Fruit fly (Drosophila melanogaster) whole organism, embryonic: ENCODE results near the gene Brms1.

ENCODE experiments used
- Antp ChIP-seq: fragments of 200-800 bp; sonication (Bioruptor generic); optimal IDR thresholded peaks from 3 replicates; lab custom pipeline; 2016; ENCODE audit warnings: missing biosample characterization, missing genetic modification characterization
- BEAF-32 ChIP-seq: fragments of 200-800 bp; sonication (Bioruptor generic); optimal IDR thresholded peaks from 3 replicates; lab custom pipeline; 2017; ENCODE audit warnings: missing biosample characterization, missing genetic modification characterization, mild to moderate bottlenecking, moderate library complexity, missing genetic modification reagents
- Bteb2 ChIP-seq: fragments of 200-800 bp; sonication (Bioruptor generic); optimal IDR thresholded peaks from 2 replicates; lab custom pipeline; 2016; ENCODE audit warnings: missing biosample characterization, missing genetic modification characterization
- CG1233 ChIP-seq: fragments of 200-800 bp; sonication (Bioruptor generic); optimal IDR thresholded peaks from 4 replicates; lab custom pipeline; 2018; ENCODE audit warnings: missing biosample characterization, mild to moderate bottlenecking, missing genetic modification characterization
- CG13287 ChIP-seq: fragments of 200-800 bp; sonication (Bioruptor generic); IDR thresholded peaks from 2 replicates; pipeline ENCODE4 v1.3.6; 2022; ENCODE audit warnings: missing biosample characterization, missing genetic modification characterization; ENCODE audit not compliant: partially characterized antibody
- CG13624 ChIP-seq: fragments of 200-800 bp; sonication (Bioruptor generic); optimal IDR thresholded peaks from 2 replicates; lab custom pipeline; 2016; ENCODE audit warnings: missing biosample characterization, missing genetic modification characterization
- CG13775 ChIP-seq: fragments of 200-800 bp; sonication (Bioruptor generic); optimal IDR thresholded peaks from 3 replicates; lab custom pipeline; 2017; ENCODE audit warnings: missing biosample characterization, mild to moderate bottlenecking, missing genetic modification characterization
- CG13894 ChIP-seq: fragments of 200-800 bp; sonication (Bioruptor generic); optimal IDR thresholded peaks from 3 replicates; lab custom pipeline; 2018; ENCODE audit warnings: missing biosample characterization, mild to moderate bottlenecking, missing genetic modification characterization, moderate library complexity
- CG17568 ChIP-seq: fragments of 200-800 bp; sonication (Bioruptor generic); optimal IDR thresholded peaks from 2 replicates; lab custom pipeline; 2018; ENCODE audit warnings: missing biosample characterization, mild to moderate bottlenecking, missing genetic modification characterization, moderate library complexity
- CG2116 ChIP-seq: fragments of 200-800 bp; sonication (Bioruptor generic); optimal IDR thresholded peaks from 3 replicates; lab custom pipeline; 2018; ENCODE audit warnings: missing biosample characterization, mild to moderate bottlenecking, missing genetic modification characterization
- CG30403 ChIP-seq: fragments of 200-800 bp; sonication (Bioruptor generic); optimal IDR thresholded peaks from 3 replicates; lab custom pipeline; 2016; ENCODE audit warnings: missing biosample characterization, missing genetic modification characterization
- CG5245 ChIP-seq: fragments of 200-800 bp; sonication (Bioruptor generic); optimal IDR thresholded peaks from 3 replicates; lab custom pipeline; 2016; ENCODE audit warnings: missing biosample characterization, missing genetic modification characterization
- CG6254 ChIP-seq: fragments of 200-800 bp; sonication (Bioruptor generic); optimal IDR thresholded peaks from 3 replicates; lab custom pipeline; 2017; ENCODE audit warnings: mild to moderate bottlenecking, missing biosample characterization, missing genetic modification reagents, missing genetic modification characterization
- CG6272 ChIP-seq: fragments of 200-800 bp; sonication (Bioruptor generic); IDR thresholded peaks from 2 replicates; pipeline ENCODE4 v1.3.6; 2022; ENCODE audit warnings: missing biosample characterization, missing genetic modification characterization
- CG7372 ChIP-seq: fragments of 200-800 bp; sonication (Bioruptor generic); IDR thresholded peaks from 2 replicates; pipeline ENCODE4 v1.3.6; 2022; ENCODE audit warnings: missing biosample characterization, missing genetic modification characterization
- CG7928 ChIP-seq: fragments of 200-800 bp; sonication (Bioruptor generic); optimal IDR thresholded peaks from 2 replicates; lab custom pipeline; 2017; ENCODE audit warnings: missing biosample characterization, mild to moderate bottlenecking, missing genetic modification characterization
- CG8281 ChIP-seq: fragments of 200-800 bp; sonication (Bioruptor generic); optimal IDR thresholded peaks from 2 replicates; lab custom pipeline; 2018; ENCODE audit warnings: missing biosample characterization, mild to moderate bottlenecking, missing genetic modification characterization, moderate library complexity
- Chrac-16 ChIP-seq: fragments of 200-800 bp; sonication (Bioruptor generic); optimal IDR thresholded peaks from 3 replicates; lab custom pipeline; 2016; ENCODE audit warnings: missing biosample characterization, missing genetic modification characterization
- Dll ChIP-seq: fragments of 200-800 bp; sonication (Bioruptor generic); IDR thresholded peaks from 4 replicates; pipeline ENCODE4 v1.3.6; 2022; ENCODE audit warnings: missing biosample characterization, missing genetic modification characterization; ENCODE audit not compliant: partially characterized antibody
- Gsc ChIP-seq: fragments of 200-800 bp; sonication (Bioruptor generic); IDR thresholded peaks from 2 replicates; pipeline ENCODE4 v1.3.6; 2022; ENCODE audit warnings: missing biosample characterization, missing genetic modification characterization
- Hsf ChIP-seq: fragments of 200-800 bp; sonication (Bioruptor generic); optimal IDR thresholded peaks from 3 replicates; lab custom pipeline; 2016; ENCODE audit warnings: missing biosample characterization, missing genetic modification characterization
- MTF-1 ChIP-seq: fragments of 200-800 bp; sonication (Bioruptor generic); optimal IDR thresholded peaks from 2 replicates; lab custom pipeline; 2018; ENCODE audit warnings: missing biosample characterization, mild to moderate bottlenecking, missing genetic modification characterization, borderline replicate concordance
- Neu2 ChIP-seq: fragments of 200-800 bp; sonication (Bioruptor generic); optimal IDR thresholded peaks from 3 replicates; lab custom pipeline; 2016; ENCODE audit warnings: missing biosample characterization, missing genetic modification characterization, borderline replicate concordance
- Oaz ChIP-seq: fragments of 200-800 bp; sonication (Bioruptor generic); IDR thresholded peaks from 2 replicates; pipeline ENCODE4 v1.3.6; 2022; ENCODE audit warnings: missing biosample characterization, missing genetic modification characterization
- Trl ChIP-seq, 3 experiments: fragments of >200 bp in 2 of 3; fragments of 200-800 bp in 1 of 3; sonication (Bioruptor generic) in 1 of 3; optimal IDR thresholded peaks; 2 replicates in 1 of 3; 3 replicates in 2 of 3; lab custom pipeline; 2016 to 2017; ENCODE audit warnings: missing biosample characterization in 1 of 3, missing genetic modification characterization in 1 of 3
- Vsx1 ChIP-seq: fragments of 200-800 bp; sonication (Bioruptor generic); optimal IDR thresholded peaks from 2 replicates; lab custom pipeline; 2017; ENCODE audit warnings: missing biosample characterization, mild to moderate bottlenecking, missing genetic modification characterization, missing genetic modification reagents
- ap ChIP-seq: fragments of 200-800 bp; sonication (Bioruptor generic); IDR thresholded peaks from 2 replicates; pipeline ENCODE4 v1.3.6; 2022; ENCODE audit warnings: missing biosample characterization, missing genetic modification characterization
- ara ChIP-seq: fragments of 200-800 bp; sonication (Bioruptor generic); IDR thresholded peaks from 2 replicates; pipeline ENCODE4 v1.3.6; 2022; ENCODE audit warnings: missing biosample characterization, missing genetic modification characterization
- caup ChIP-seq: fragments of 200-800 bp; sonication (Bioruptor generic); optimal IDR thresholded peaks from 3 replicates; lab custom pipeline; 2017; ENCODE audit warnings: missing biosample characterization, mild to moderate bottlenecking, missing genetic modification characterization, moderate library complexity; ENCODE audit not compliant: severe bottlenecking
- ems ChIP-seq: fragments of 200-800 bp; sonication (Bioruptor generic); optimal IDR thresholded peaks from 3 replicates; lab custom pipeline; 2016; ENCODE audit warnings: missing biosample characterization, missing genetic modification characterization
- ewg ChIP-seq: fragments of 200-800 bp; sonication (Bioruptor generic); optimal IDR thresholded peaks from 3 replicates; lab custom pipeline; 2017; ENCODE audit warnings: mild to moderate bottlenecking, missing biosample characterization, missing genetic modification reagents, missing genetic modification characterization
- eyg ChIP-seq: fragments of 200-800 bp; sonication (Bioruptor generic); optimal IDR thresholded peaks from 3 replicates; lab custom pipeline; 2016; ENCODE audit warnings: missing biosample characterization, missing genetic modification characterization
- fd64A ChIP-seq: fragments of 200-800 bp; sonication (Bioruptor generic); optimal IDR thresholded peaks from 3 replicates; lab custom pipeline; 2018; ENCODE audit warnings: missing biosample characterization, mild to moderate bottlenecking, missing genetic modification characterization
- fru ChIP-seq: fragments of >200 bp; optimal IDR thresholded peaks from 2 replicates; lab custom pipeline; 2017
- gem ChIP-seq: fragments of 200-800 bp; sonication (Bioruptor generic); optimal IDR thresholded peaks from 2 replicates; lab custom pipeline; 2019; ENCODE audit warnings: missing biosample characterization, mild to moderate bottlenecking, missing genetic modification characterization, moderate library complexity
- hth ChIP-seq: fragments of >200 bp; optimal IDR thresholded peaks from 2 replicates; lab custom pipeline; 2017; ENCODE audit warnings: inconsistent platforms
- mirr ChIP-seq: fragments of 200-800 bp; sonication (Bioruptor generic); optimal IDR thresholded peaks from 3 replicates; lab custom pipeline; 2018; ENCODE audit warnings: missing biosample characterization, mild to moderate bottlenecking, missing genetic modification characterization
- onecut ChIP-seq: fragments of 200-800 bp; sonication (Bioruptor generic); IDR thresholded peaks from 2 replicates; pipeline ENCODE4 v1.3.6; 2022; ENCODE audit warnings: missing biosample characterization, missing genetic modification characterization
- otp ChIP-seq: fragments of 200-800 bp; sonication (Bioruptor generic); IDR thresholded peaks from 3 replicates; pipeline ENCODE4, ENCODE4 v1.3.6; 2022; ENCODE audit warnings: missing biosample characterization, missing genetic modification characterization
- pita ChIP-seq: fragments of 200-800 bp; sonication (Bioruptor generic); optimal IDR thresholded peaks from 2 replicates; lab custom pipeline; 2017; ENCODE audit warnings: missing biosample characterization, mild to moderate bottlenecking, missing genetic modification characterization
- row ChIP-seq: fragments of 200-800 bp; sonication (Bioruptor generic); IDR thresholded peaks from 3 replicates; pipeline ENCODE4 v1.3.6; 2022; ENCODE audit warnings: missing biosample characterization, missing genetic modification characterization
- schlank ChIP-seq: fragments of 200-800 bp; sonication (Bioruptor generic); optimal IDR thresholded peaks from 2 replicates; lab custom pipeline; 2018; ENCODE audit warnings: missing biosample characterization, mild to moderate bottlenecking, missing genetic modification characterization
- sr ChIP-seq: fragments of 200-800 bp; sonication (Bioruptor generic); IDR thresholded peaks from 3 replicates; pipeline ENCODE4 v1.3.6; 2022; ENCODE audit warnings: missing biosample characterization, missing genetic modification characterization
- tin ChIP-seq: fragments of 200-800 bp; sonication (Bioruptor generic); optimal IDR thresholded peaks from 3 replicates; lab custom pipeline; 2016; ENCODE audit warnings: missing biosample characterization, missing genetic modification characterization
- vfl ChIP-seq: fragments of 200-800 bp; sonication (Bioruptor generic); optimal IDR thresholded peaks from 2 replicates; lab custom pipeline; 2016; ENCODE audit warnings: missing biosample characterization, missing genetic modification characterization
- vnd ChIP-seq: fragments of 200-800 bp; sonication (Bioruptor generic); IDR thresholded peaks from 3 replicates; pipeline ENCODE4 v1.3.6; 2022; ENCODE audit warnings: missing biosample characterization, missing genetic modification characterization; ENCODE audit not compliant: partially characterized antibody

Brms1 gene

DNA sequence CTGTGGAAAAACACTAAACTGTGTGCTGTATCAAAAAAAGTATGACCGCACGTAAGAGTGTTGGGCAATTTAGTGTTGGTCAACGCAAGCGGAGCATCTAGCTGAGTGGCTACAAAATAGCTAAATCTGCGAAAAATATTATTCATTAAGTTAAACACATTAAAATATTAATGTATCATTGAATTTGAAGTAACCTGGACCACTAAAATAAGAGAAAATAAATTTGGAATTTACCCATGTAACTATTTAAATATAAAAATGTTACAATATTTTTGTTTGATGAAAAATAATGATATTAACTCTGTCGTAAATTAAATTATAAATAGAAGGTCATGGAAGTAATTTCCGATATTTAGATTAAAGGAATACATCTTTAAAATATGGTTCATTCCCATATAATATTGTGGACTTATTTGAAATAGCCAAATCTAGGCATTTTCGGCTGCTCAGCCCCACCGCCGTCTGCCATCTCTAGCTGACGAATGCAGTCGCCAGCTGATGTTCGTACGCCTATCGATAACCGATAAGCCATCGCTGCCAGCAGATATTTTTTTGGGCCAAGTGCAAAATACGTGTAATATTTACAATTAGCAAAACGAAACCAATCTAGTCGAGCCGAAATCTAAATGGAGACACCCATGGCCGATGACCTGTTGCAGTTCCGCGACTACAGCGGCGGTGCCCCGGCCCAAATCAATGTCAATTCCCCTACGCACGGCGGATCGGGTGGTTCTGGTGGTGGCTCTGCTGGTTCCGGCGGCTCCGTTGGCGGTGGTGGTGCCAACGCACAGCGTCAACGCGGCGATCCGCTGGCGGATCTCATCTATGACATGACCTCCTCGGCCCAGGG lies at the start of gene Brms1, which contains the start of gene CG4645 (continued):
- no peak for TF ChIP-seq CG13624
- no peak for TF ChIP-seq ara
- no peak for TF ChIP-seq CG6254 (GFP tag; lab: Kevin White, UChicago)
- TF ChIP-seq Dll (GFP tag; lab: Robert Waterston, UW): 0 out of 4 replicates have a peak, but pooled peaks have one; percentile 21
- TF ChIP-seq Vsx1: no peak
- TF ChIP-seq CG30403 (GFP tag; lab: Kevin White, UChicago): peak; percentile 79
- TF ChIP-seq ewg (GFP tag; lab: Kevin White, UChicago): peak; percentile 38
- TF ChIP-seq, all 482 proteins: peak for 198

- TF ChIP-seq CG2116 (GFP tag; lab: Kevin White, UChicago) (no peak), CG7928 (GFP tag; lab: Kevin White, UChicago) (no peak), MTF-1 (GFP tag; lab: Kevin White, UChicago) (no peak), Neu2 (GFP tag; lab: Kevin White, UChicago) (no peak), onecut (GFP tag; lab: Robert Waterston, UW) (no peak), CG13287 (GFP tag; lab: Robert Waterston, UW) (no peak), Bteb2 (GFP tag; lab: Kevin White, UChicago) (no peak), mirr (GFP tag; lab: Kevin White, UChicago) (no peak), CG1233 (GFP tag; lab: Kevin White, UChicago) (no peak), ems (GFP tag; lab: Kevin White, UChicago) (no peak), vnd (GFP tag; lab: Robert Waterston, UW) (no peak)
Observed at dm6 chrX:12958920-12959319, 49.5 kb upstream of the Brms1 start, which contains the start of gene CG32642. CG32642 (plus strand) TSS chrX:12959220.

DNA sequence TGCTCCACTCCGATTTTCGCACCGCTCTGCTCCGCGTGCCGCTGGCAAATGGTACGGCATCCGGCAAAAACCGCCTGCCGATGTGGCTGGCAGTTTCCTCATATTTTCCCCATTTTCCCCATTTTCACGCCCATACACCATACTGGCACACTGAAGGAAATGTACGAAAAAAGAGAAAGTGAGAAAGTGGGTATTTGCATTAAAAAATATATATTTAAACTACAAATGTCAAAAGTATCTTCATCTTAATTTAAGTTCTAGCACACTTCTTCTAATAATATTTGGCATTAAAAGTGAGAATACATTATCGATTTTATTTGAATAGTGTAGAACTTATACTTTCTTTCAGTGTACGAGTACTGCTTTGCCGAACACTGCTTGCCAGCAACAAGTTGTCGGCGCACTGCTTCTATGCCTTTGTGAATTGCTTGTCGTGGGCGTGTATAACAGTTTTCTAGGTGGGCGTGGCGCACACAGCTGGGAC lies 48.0 kb upstream of the Brms1 start, which contains the start of gene hec:
Gene hec (minus strand): TSS at position 51 of the 484 bp plus-strand sequence.
- TF ChIP-seq Hsf (GFP tag; lab: Kevin White, UChicago) (no peak), tin (GFP tag; lab: Kevin White, UChicago) (no peak), fru (no peak), Gsc (GFP tag; lab: Robert Waterston, UW) (no peak), BEAF-32 (GFP tag; lab: Kevin White, UChicago) (no peak), Vsx1 (no peak), CG7372 (GFP tag; lab: Robert Waterston, UW) (no peak), row (GFP tag; lab: Robert Waterston, UW) (no peak; the same call in 2 of the 3 replicates), schlank (tag; lab: Kevin White, UChicago) (no peak), pita (GFP tag; lab: Kevin White, UChicago) (no peak), sr (no peak), CG17568 (GFP tag; lab: Kevin White, UChicago) (no peak), CG13894 (tag; lab: Kevin White, UChicago) (no peak), vfl (GFP tag; lab: Kevin White, UChicago) (no peak), ap (GFP tag; lab: Robert Waterston, UW) (no peak), Trl (optimal IDR thresholded peaks at IDR 0.05; lab: Kevin White, UChicago) (no peak), Trl (GFP tag; optimal IDR thresholded peaks at IDR 0.05; lab: Kevin White, UChicago) (no peak), fd64A (GFP tag; lab: Kevin White, UChicago) (no peak), CG5245 (GFP tag; lab: Kevin White, UChicago) (no peak), caup (GFP tag; lab: Kevin White, UChicago) (no peak), hth (lab: Kevin White, UChicago) (no peak), gem (tag; lab: Kevin White, UChicago) (peak; percentile 62), CG8281 (tag; lab: Kevin White, UChicago) (no peak), eyg (GFP tag; lab: Kevin White, UChicago) (no peak), CG6272 (no peak), Antp (GFP tag; lab: Kevin White, UChicago) (no peak), Chrac-16 (no peak), CG13775 (GFP tag; lab: Kevin White, UChicago) (no peak), otp (no peak), Oaz (GFP tag; lab: Robert Waterston, UW) (no peak)
